Worm (Caenorhabditis elegans): ENCODE measurements around the gene str-45.

The str-45 gene

DNA sequence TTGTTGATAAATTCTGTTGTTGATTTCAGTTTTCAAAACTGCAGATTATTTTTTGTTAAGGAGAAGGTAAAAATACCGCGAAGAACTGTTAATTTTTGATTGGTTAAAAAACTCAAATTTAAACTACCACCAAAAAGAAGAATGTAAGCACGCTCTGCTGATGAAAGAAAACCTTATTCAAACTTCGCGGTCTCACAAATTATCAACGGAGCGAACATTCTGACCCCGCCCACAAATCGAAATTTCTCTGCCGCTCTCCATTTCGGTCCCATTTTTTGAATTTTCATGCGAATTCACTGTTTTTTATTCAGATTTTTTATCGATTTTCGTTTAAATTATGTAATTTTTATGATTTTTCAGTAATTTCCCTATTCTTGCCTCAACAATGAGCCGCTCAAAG is 30.8 kb downstream of the str-45 start, which contains the start of gene cyn-3 (continued):
- TF ChIP-seq B0336.3 (GFP tag; IDR thresholded peaks at IDR 0.05) (0 out of 2 replicates have a peak, but pooled peaks have one; percentile 16), F33H1.4 (GFP tag; IDR thresholded peaks at IDR 0.05) (peak; percentile 47), D2030.7 (GFP tag; IDR thresholded peaks at IDR 0.05) (peak; percentile 49; the same call in 1 of the 2 replicates), snpc-3.4 (tag; optimal IDR thresholded peaks at IDR 0.05) (peak; percentile 69), xnd-1 (tag; optimal IDR thresholded peaks at IDR 0.05) (peak; percentile 30), lin-35 (GFP tag; optimal IDR thresholded peaks at IDR 0.05) (peak; percentile 64 to 96 (median 65)), Y53F4B.3 (GFP tag; IDR thresholded peaks at IDR 0.05) (no peak), C06A6.2 (GFP tag; conservative IDR thresholded peaks at IDR 0.05) (no peak; the same call in 1 of the 2 replicates), ceh-58 (GFP tag; IDR thresholded peaks at IDR 0.05) (no peak)

ce11 chrV:15190903-15191302 is 32.1 kb downstream of the str-45 start, which contains the start of gene Y75B12B.11:
TSS of gene Y75B12B.11 (plus strand) at chrV:15191296.
- peak; percentile 86 for TF ChIP-seq C17E4.6 (GFP tag; IDR thresholded peaks at IDR 0.05)
- peak; percentile 96 for TF ChIP-seq F37B4.10 (GFP tag; IDR thresholded peaks at IDR 0.05)
- TF ChIP-seq Y56A3A.18 (GFP tag; IDR thresholded peaks at IDR 0.05) = peak; percentile 98
- TF ChIP-seq mes-4 (tag; optimal IDR thresholded peaks at IDR 0.05) = peak; percentile 95
- peak; percentile 73; the same call in 1 of the 2 replicates for TF ChIP-seq aptf-2 (GFP tag; conservative IDR thresholded peaks at IDR 0.05)
- TF ChIP-seq lin-35 (GFP tag; optimal IDR thresholded peaks at IDR 0.05) = peak in 2 of 3 experiments; percentile 72 to 87
- peak; percentile 94 for TF ChIP-seq ztf-28 (GFP tag; IDR thresholded peaks at IDR 0.05)
- TF ChIP-seq ztf-18 (tag; optimal IDR thresholded peaks at IDR 0.05) = peak; percentile 86
- TF ChIP-seq attf-6 (GFP tag; IDR thresholded peaks at IDR 0.05) = peak; percentile 93
- TF ChIP-seq B0035.1 (tag; optimal IDR thresholded peaks at IDR 0.05) = peak; percentile 88
- peak; percentile 89 for TF ChIP-seq F23B12.7 (tag; optimal IDR thresholded peaks at IDR 0.05; ENCODE audit: insufficient read depth)
- peak; percentile 90 for TF ChIP-seq ZK185.1 (tag; optimal IDR thresholded peaks at IDR 0.05; ENCODE audit: poor library complexity, severe bottlenecking)
- peak; percentile 84 for TF ChIP-seq egl-18 (GFP tag; IDR thresholded peaks at IDR 0.05)
- TF ChIP-seq madf-6 (GFP tag; IDR thresholded peaks at IDR 0.05) = peak; percentile 92
- TF ChIP-seq ets-4 (GFP tag; optimal IDR thresholded peaks at IDR 0.05) = peak; percentile 87
- TF ChIP-seq cebp-2 (GFP tag; IDR thresholded peaks at IDR 0.05) = peak; percentile 97
- peak; percentile 87 for TF ChIP-seq Y53F4B.3 (GFP tag; IDR thresholded peaks at IDR 0.05)
- TF ChIP-seq lin-26 (GFP tag; IDR thresholded peaks at IDR 0.05) = peak; percentile 99
- TF ChIP-seq zim-3 (tag; optimal IDR thresholded peaks at IDR 0.05) = peak; percentile 98
- peak; percentile 93 for TF ChIP-seq mcd-1 (GFP tag; IDR thresholded peaks at IDR 0.05)
- peak; percentile 31 for TF ChIP-seq ztf-22 (GFP tag; optimal IDR thresholded peaks at IDR 0.05)
- TF ChIP-seq ztf-25 (GFP tag; IDR thresholded peaks at IDR 0.05) = peak; percentile 96
- TF ChIP-seq unc-62 (GFP tag; optimal IDR thresholded peaks at IDR 0.05) = no peak
- TF ChIP-seq F39B2.1 (GFP tag; IDR thresholded peaks at IDR 0.05) = peak; percentile 92
- TF ChIP-seq die-1 (tag; optimal IDR thresholded peaks at IDR 0.05) = peak; percentile 98
- 0 out of 2 replicates have a peak, but pooled peaks have one; percentile 80 for TF ChIP-seq hlh-26 (GFP tag; conservative IDR thresholded peaks at IDR 0.05)
- TF ChIP-seq hmg-20 (GFP tag; IDR thresholded peaks at IDR 0.05) = peak; percentile 93
- peak; percentile 97 for TF ChIP-seq chd-7 (tag; optimal IDR thresholded peaks at IDR 0.05)
- TF ChIP-seq Y53G8AR.9 (GFP tag; conservative IDR thresholded peaks at IDR 0.05) = peak; percentile 95
- TF ChIP-seq snpc-3.4 (tag; optimal IDR thresholded peaks at IDR 0.05) = peak; percentile 85
- TF ChIP-seq ekl-4 (GFP tag; IDR thresholded peaks at IDR 0.05) = peak; percentile 96
- TF ChIP-seq snpc-1.1 (tag; optimal IDR thresholded peaks at IDR 0.05; ENCODE audit: insufficient read depth) = peak; percentile 81
- peak; percentile 96 for TF ChIP-seq nhr-120 (GFP tag; IDR thresholded peaks at IDR 0.05)
- peak; percentile 80 for TF ChIP-seq hlh-12 (tag; optimal IDR thresholded peaks at IDR 0.05)
- no peak for TF ChIP-seq F55B11.4 (tag; optimal IDR thresholded peaks at IDR 0.05; ENCODE audit: borderline replicate concordance, insufficient read depth)
- peak; percentile 86 for TF ChIP-seq F57A8.1 (GFP tag; optimal IDR thresholded peaks at IDR 0.05)
- TF ChIP-seq madf-10 (tag; optimal IDR thresholded peaks at IDR 0.05) = peak; percentile 87
- peak; percentile 87; the same call in 1 of the 2 replicates for TF ChIP-seq Y95B8A.8 (GFP tag; IDR thresholded peaks at IDR 0.05)
- peak; percentile 61 for TF ChIP-seq xnd-1 (tag; optimal IDR thresholded peaks at IDR 0.05)
- peak; percentile 85 for TF ChIP-seq hmg-1.2 (GFP tag; IDR thresholded peaks at IDR 0.05)
- TF ChIP-seq lin-40 (tag; optimal IDR thresholded peaks at IDR 0.05) = peak; percentile 88

Data from whole organism, young adult.